Fruit fly (Drosophila melanogaster) Kc167 (cell line): ENCODE results near the gene Nct.

Source experiments
- Myc ChIP-seq: fragments of >200 bp; optimal IDR thresholded peaks from 2 replicates; lab custom pipeline; 2017; ENCODE audit warnings: missing external identifiers
- psq ChIP-seq: fragments of >200 bp; optimal IDR thresholded peaks from 2 replicates; lab custom pipeline; 2017; ENCODE audit warnings: missing external identifiers
- ttk ChIP-seq: sonication (Bioruptor generic); optimal IDR thresholded peaks from 2 replicates; lab custom pipeline; 2017; ENCODE audit warnings: missing external identifiers

DNA sequence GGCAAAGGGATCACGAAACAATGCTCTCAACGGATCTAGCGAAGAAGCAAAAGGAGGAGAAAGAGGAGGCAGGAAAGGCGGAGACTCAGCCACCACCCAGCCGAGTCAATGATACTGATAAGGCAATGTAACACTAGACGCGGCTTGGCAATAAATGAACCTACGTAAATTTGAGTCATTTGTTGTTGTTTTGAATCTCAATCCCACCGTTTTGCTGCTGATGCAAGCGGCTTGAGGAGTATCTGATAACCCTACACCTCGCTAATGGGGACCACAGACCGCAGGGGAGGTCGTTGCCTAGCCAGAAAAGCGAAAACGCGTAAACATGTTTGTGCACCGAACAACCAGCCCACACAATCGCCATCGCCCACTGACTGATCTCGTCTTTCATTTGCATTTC lies 27.3 kb downstream of the Nct start:
- TF ChIP-seq psq (lab: Kevin White, UChicago) (no peak), ttk (no peak), Myc (lab: Kevin White, UChicago) (no peak)
